4 worm cellular contexts compared by ENCODE assay signal in genomic region chrIII:12616990-12617393, ce11.
A peak's percentile ranks its signal among the peaks of the same experiment; 100 is the strongest.
TF ChIP-seq lines count a peak whose summit lies in the region.

No protein-coding gene starts in this region.

TF ChIP-seq in whole organism, L2 larva, 48 proteins besides CTCF, POLR2A, EP300 and RAD21 (continues in another document):
- TF ChIP-seq ama-1 (optimal IDR thresholded peaks at IDR 0.05; lab: Kevin White, UChicago) (no peak), dmd-4 (tag; optimal IDR thresholded peaks at IDR 0.05; lab: Kevin White, UChicago) (no peak), nhr-25 (tag; optimal IDR thresholded peaks at IDR 0.05; lab: Kevin White, UChicago) (peak; percentile 82), peb-1 (tag; optimal IDR thresholded peaks at IDR 0.05; lab: Kevin White, UChicago) (no peak), C34F6.9 (tag; optimal IDR thresholded peaks at IDR 0.05; lab: Kevin White, UChicago) (peak; percentile 53), unc-62 (GFP tag; optimal IDR thresholded peaks at IDR 0.05; lab: Kevin White, UChicago) (no peak), sem-4 (tag; optimal IDR thresholded peaks at IDR 0.05; lab: Kevin White, UChicago) (no peak), lin-11 (tag; optimal IDR thresholded peaks at IDR 0.05; lab: Kevin White, UChicago) (no peak), lsy-2 (tag; optimal IDR thresholded peaks at IDR 0.05; lab: Kevin White, UChicago) (peak in 1 of 2 experiments; percentile 72), fos-1 (tag; optimal IDR thresholded peaks at IDR 0.05; lab: Kevin White, UChicago) (peak; percentile 93), aly-2 (tag; optimal IDR thresholded peaks at IDR 0.05; lab: Kevin White, UChicago) (no peak), nhr-77 (tag; optimal IDR thresholded peaks at IDR 0.05; lab: Kevin White, UChicago) (no peak), mbf-1 (tag; optimal IDR thresholded peaks at IDR 0.05; lab: Kevin White, UChicago) (no peak), skn-1 (tag; optimal IDR thresholded peaks at IDR 0.05; lab: Kevin White, UChicago) (peak; percentile 44), F13H6.1 (tag; optimal IDR thresholded peaks at IDR 0.05; lab: Kevin White, UChicago) (peak; percentile 82), nhr-6 (tag; optimal IDR thresholded peaks at IDR 0.05; lab: Kevin White, UChicago) (no peak), nhr-10 (tag; optimal IDR thresholded peaks at IDR 0.05; lab: Kevin White, UChicago) (no peak), unc-39 (tag; optimal IDR thresholded peaks at IDR 0.05; lab: Kevin White, UChicago) (no peak), zag-1 (tag; optimal IDR thresholded peaks at IDR 0.05; lab: Kevin White, UChicago) (no peak), nhr-129 (tag; optimal IDR thresholded peaks at IDR 0.05; lab: Kevin White, UChicago) (peak; percentile 88), snpc-4 (tag; optimal IDR thresholded peaks at IDR 0.05; lab: Kevin White, UChicago) (no peak), ceh-16 (tag; optimal IDR thresholded peaks at IDR 0.05; lab: Kevin White, UChicago) (peak; percentile 8), nhr-237 (tag; optimal IDR thresholded peaks at IDR 0.05; lab: Kevin White, UChicago) (no peak), mab-5 (tag; optimal IDR thresholded peaks at IDR 0.05; lab: Kevin White, UChicago) (no peak)

TF ChIP-seq in whole organism, L4 larva, 104 proteins besides CTCF, POLR2A, EP300 and RAD21 (continues in another document):
- peak in 1 of 2 experiments; percentile 86 for TF ChIP-seq mdl-1 (tag; optimal IDR thresholded peaks at IDR 0.05; lab: Kevin White, UChicago)
- peak; percentile 6 for TF ChIP-seq duxl-1 (tag; optimal IDR thresholded peaks at IDR 0.05; lab: Kevin White, UChicago; ENCODE audit: poor library complexity)
- no peak for TF ChIP-seq fos-1 (tag; optimal IDR thresholded peaks at IDR 0.05; lab: Kevin White, UChicago)
- TF ChIP-seq Y48G9A.11 (GFP tag; IDR thresholded peaks at IDR 0.05; lab: Robert Waterston, UW), result no peak
- TF ChIP-seq lin-39 (tag; optimal IDR thresholded peaks at IDR 0.05; lab: Kevin White, UChicago), result no peak
- no peak for TF ChIP-seq nhr-6 (tag; optimal IDR thresholded peaks at IDR 0.05; lab: Kevin White, UChicago)
- TF ChIP-seq jun-1 (tag; optimal IDR thresholded peaks at IDR 0.05; lab: Kevin White, UChicago), result no peak
- peak; percentile 28 for TF ChIP-seq nhr-102 (tag; optimal IDR thresholded peaks at IDR 0.05; lab: Kevin White, UChicago)
- TF ChIP-seq ZK337.2 (GFP tag; IDR thresholded peaks at IDR 0.05; lab: Robert Waterston, UW), result no peak
- peak in 1 of 2 experiments; percentile 63 for TF ChIP-seq lsy-2 (tag; optimal IDR thresholded peaks at IDR 0.05; lab: Kevin White, UChicago)
- TF ChIP-seq ceh-20 (GFP tag; IDR thresholded peaks at IDR 0.05; lab: Robert Waterston, UW), result no peak
- TF ChIP-seq set-16 (GFP tag; IDR thresholded peaks at IDR 0.05; lab: Robert Waterston, UW), result 0 out of 2 replicates have a peak, but pooled peaks have one; percentile 10
- TF ChIP-seq daf-19 (GFP tag; conservative IDR thresholded peaks at IDR 0.05; lab: Robert Waterston, UW), result no peak
- no peak for TF ChIP-seq ceh-44 (GFP tag; IDR thresholded peaks at IDR 0.05; lab: Robert Waterston, UW)
- TF ChIP-seq D1046.2 (GFP tag; IDR thresholded peaks at IDR 0.05; lab: Robert Waterston, UW), result no peak
- TF ChIP-seq egl-27 (tag; optimal IDR thresholded peaks at IDR 0.05; lab: Kevin White, UChicago), result no peak
- TF ChIP-seq arid-1 (GFP tag; conservative IDR thresholded peaks at IDR 0.05; lab: Robert Waterston, UW), result no peak
- no peak for TF ChIP-seq dmd-9 (GFP tag; IDR thresholded peaks at IDR 0.05; lab: Robert Waterston, UW)
- no peak for TF ChIP-seq lin-29 (GFP tag; IDR thresholded peaks at IDR 0.05; lab: Robert Waterston, UW)
- TF ChIP-seq mxl-3 (GFP tag; optimal IDR thresholded peaks at IDR 0.05; lab: Kevin White, UChicago), result peak; percentile 71
- TF ChIP-seq nhr-111 (GFP tag; optimal IDR thresholded peaks at IDR 0.05; lab: Kevin White, UChicago), result no peak
- no peak for TF ChIP-seq php-3 (GFP tag; IDR thresholded peaks at IDR 0.05; lab: Robert Waterston, UW)
- no peak for TF ChIP-seq daf-8 (GFP tag; IDR thresholded peaks at IDR 0.05; lab: Robert Waterston, UW)
- no peak for TF ChIP-seq cey-2 (tag; optimal IDR thresholded peaks at IDR 0.05; lab: Kevin White, UChicago; ENCODE audit: borderline replicate concordance, insufficient read depth)

TF ChIP-seq in whole organism, late embryonic, 69 proteins besides CTCF, POLR2A, EP300 and RAD21:
- TF ChIP-seq pha-2 (tag; optimal IDR thresholded peaks at IDR 0.05; lab: Kevin White, UChicago) (peak; percentile 7), hlh-6 (tag; optimal IDR thresholded peaks at IDR 0.05; lab: Kevin White, UChicago) (no peak), dve-1 (tag; optimal IDR thresholded peaks at IDR 0.05; lab: Kevin White, UChicago) (peak; percentile 54), hlh-30 (tag; optimal IDR thresholded peaks at IDR 0.05; lab: Kevin White, UChicago; ENCODE audit: insufficient read depth) (peak; percentile 90), pqm-1 (tag; optimal IDR thresholded peaks at IDR 0.05; lab: Kevin White, UChicago) (peak; percentile 26), rnt-1 (tag; optimal IDR thresholded peaks at IDR 0.05; lab: Kevin White, UChicago) (peak; percentile 69), ceh-30 (tag; optimal IDR thresholded peaks at IDR 0.05; lab: Kevin White, UChicago) (no peak), lim-6 (tag; optimal IDR thresholded peaks at IDR 0.05; lab: Kevin White, UChicago) (no peak), unc-55 (GFP tag; optimal IDR thresholded peaks at IDR 0.05; lab: Kevin White, UChicago) (peak; percentile 13), nfya-1 (tag; optimal IDR thresholded peaks at IDR 0.05; lab: Kevin White, UChicago) (peak; percentile 48), ceh-22 (tag; optimal IDR thresholded peaks at IDR 0.05; lab: Kevin White, UChicago) (peak; percentile 88), tbx-2 (tag; optimal IDR thresholded peaks at IDR 0.05; lab: Kevin White, UChicago) (peak; percentile 51), ref-2 (tag; optimal IDR thresholded peaks at IDR 0.05; lab: Kevin White, UChicago) (peak; percentile 61), ceh-24 (tag; optimal IDR thresholded peaks at IDR 0.05; lab: Kevin White, UChicago) (no peak), elt-2 (tag; optimal IDR thresholded peaks at IDR 0.05; lab: Kevin White, UChicago) (peak; percentile 94)

TF ChIP-seq in whole organism, mixed stage, embryonic, 35 proteins besides CTCF, POLR2A, EP300 and RAD21:
- TF ChIP-seq sem-2 (GFP tag; optimal IDR thresholded peaks at IDR 0.05; lab: Kevin White, UChicago) (no peak), ham-2 (GFP tag; optimal IDR thresholded peaks at IDR 0.05; lab: Kevin White, UChicago) (peak; percentile 73), pha-4 (tag; optimal IDR thresholded peaks at IDR 0.05; lab: Kevin White, UChicago) (peak; percentile 72), tbx-8 (GFP tag; optimal IDR thresholded peaks at IDR 0.05; lab: Kevin White, UChicago) (peak; percentile 6), unc-62 (GFP tag; optimal IDR thresholded peaks at IDR 0.05; lab: Kevin White, UChicago) (peak; percentile 77), elt-1 (tag; optimal IDR thresholded peaks at IDR 0.05; lab: Kevin White, UChicago; ENCODE audit: borderline replicate concordance, insufficient read depth) (peak; percentile 85), blmp-1 (tag; optimal IDR thresholded peaks at IDR 0.05; lab: Kevin White, UChicago) (no peak), mep-1 (tag; optimal IDR thresholded peaks at IDR 0.05; lab: Kevin White, UChicago) (peak; percentile 18), nhr-2 (tag; optimal IDR thresholded peaks at IDR 0.05; lab: Kevin White, UChicago) (peak; percentile 56), nhr-237 (tag; optimal IDR thresholded peaks at IDR 0.05; lab: Kevin White, UChicago) (peak; percentile 9)
